Worm (Caenorhabditis elegans): ENCODE results near the gene sad-1.

- TF ChIP-seq hmg-4 (GFP tag; optimal IDR thresholded peaks at IDR 0.05) (no peak), ceh-13 (GFP tag; optimal IDR thresholded peaks at IDR 0.05) (no peak), ama-1 (optimal IDR thresholded peaks at IDR 0.05) (no peak), aly-1 (tag; optimal IDR thresholded peaks at IDR 0.05) (no peak), tbx-11 (GFP tag; IDR thresholded peaks at IDR 0.05) (no peak)
Measured at ce11 chrX:13543350-13543749, 42.9 kb upstream of the sad-1 start.
